Fruit fly (Drosophila melanogaster) S2 (cell line): ENCODE measurements around the gene pelo.

ENCODE experiments used
- CG8478 ChIP-seq: fragments of >200 bp; optimal IDR thresholded peaks from 2 replicates; lab custom pipeline; 2018
- CTCF ChIP-seq, 2 experiments: fragments of >200 bp; optimal IDR thresholded peaks; 2 replicates each; lab custom pipeline; 2018

- TF ChIP-seq CTCF (optimal IDR thresholded peaks at IDR 0.05; lab: Kevin White, UChicago) (no peak), CG8478 (lab: Kevin White, UChicago) (no peak)
These were observed 49.1 kb downstream of the pelo start, which contains the start of gene Cyp4e3 for dm6 chr2L:9749745-9750144.
